Worm (Caenorhabditis elegans) whole organism, mixed stage, embryonic: ENCODE data around the gene F20E11.17.

ENCODE experiments used
- ceh-39 ChIP-seq: fragments of 150-350 bp; optimal IDR thresholded peaks from 2 replicates; lab custom pipeline; 2014; ENCODE audit warnings: missing biosample characterization, missing genetic modification characterization
- elt-1 ChIP-seq: sonication (generic microtip); optimal IDR thresholded peaks from 2 replicates; lab custom pipeline; 2017; ENCODE audit warnings: missing genetic modification characterization, mild to moderate bottlenecking, missing compliant biosample characterization, antibody characterized with exemption, moderate library complexity, borderline replicate concordance; ENCODE audit not compliant: insufficient read depth
- lin-13 ChIP-seq: fragments of 150-350 bp; optimal IDR thresholded peaks from 2 replicates; lab custom pipeline; 2014; ENCODE audit warnings: missing biosample characterization, missing genetic modification characterization
- mep-1 ChIP-seq: fragments of 150-350 bp; optimal IDR thresholded peaks from 2 replicates; lab custom pipeline; 2017; ENCODE audit warnings: missing biosample characterization, missing genetic modification reagents, missing genetic modification characterization, inconsistent platforms
- mls-2 ChIP-seq: sonication (generic microtip); optimal IDR thresholded peaks from 2 replicates; lab custom pipeline; 2016; ENCODE audit warnings: mild to moderate bottlenecking, missing genetic modification characterization, moderate library complexity, missing compliant biosample characterization
- nhr-2 ChIP-seq: fragments of 150-350 bp; optimal IDR thresholded peaks from 2 replicates; lab custom pipeline; 2014; ENCODE audit warnings: missing biosample characterization, missing genetic modification characterization
- nhr-237 ChIP-seq: fragments of 150-350 bp; optimal IDR thresholded peaks from 2 replicates; lab custom pipeline; 2014; ENCODE audit warnings: missing biosample characterization, missing genetic modification characterization
- nhr-76 ChIP-seq: sonication (generic microtip); optimal IDR thresholded peaks from 2 replicates; lab custom pipeline; 2017; ENCODE audit warnings: missing biosample characterization, missing genetic modification characterization
- unc-39 ChIP-seq: fragments of 150-350 bp; optimal IDR thresholded peaks from 2 replicates; lab custom pipeline; 2014; ENCODE audit warnings: missing biosample characterization, missing genetic modification characterization
- unc-62 ChIP-seq: fragments of 150-350 bp; optimal IDR thresholded peaks from 2 replicates; lab custom pipeline; 2014; ENCODE audit warnings: missing biosample characterization, missing genetic modification reagents, missing genetic modification characterization

ce11 chrV:17439406-17439805 is 29.7 kb downstream of the F20E11.17 start, which contains the start of gene srh-154:
- no peak for TF ChIP-seq nhr-237
- no peak for TF ChIP-seq elt-1 (tag; lab: Kevin White, UChicago)
- TF ChIP-seq nhr-76 (tag; lab: Kevin White, UChicago), result no peak
- no peak for TF ChIP-seq mls-2
- no peak for TF ChIP-seq unc-39 (tag; lab: Kevin White, UChicago)
- no peak for TF ChIP-seq lin-13
- no peak for TF ChIP-seq mep-1
- no peak for TF ChIP-seq nhr-2 (tag; lab: Kevin White, UChicago)
- TF ChIP-seq unc-62, result no peak
- TF ChIP-seq ceh-39 (tag; lab: Kevin White, UChicago), result no peak
